Fruit fly (Drosophila melanogaster) whole organism, embryonic: ENCODE measurements around the gene CG31104.
A peak's percentile ranks its signal among the peaks of the same experiment; 100 is the strongest.

ENCODE experiments used
- Aef1 ChIP-seq: fragments of 200-800 bp; sonication (Bioruptor generic); IDR thresholded peaks from 3 replicates; pipeline ENCODE4 v1.3.6; 2022; ENCODE audit warnings: missing biosample characterization, missing genetic modification characterization
- Atf-2 ChIP-seq: fragments of 200-800 bp; sonication (Bioruptor generic); optimal IDR thresholded peaks from 2 replicates; lab custom pipeline; 2016; ENCODE audit warnings: missing biosample characterization, missing genetic modification characterization
- B-H2 ChIP-seq: fragments of 200-800 bp; sonication (Bioruptor generic); optimal IDR thresholded peaks from 2 replicates; lab custom pipeline; 2018; ENCODE audit warnings: missing biosample characterization, mild to moderate bottlenecking, missing genetic modification characterization
- CG10366 ChIP-seq: fragments of 200-800 bp; sonication (Bioruptor generic); IDR thresholded peaks from 2 replicates; pipeline ENCODE4 v1.3.6; 2022; ENCODE audit warnings: missing biosample characterization, missing genetic modification characterization
- CG10431 ChIP-seq: fragments of 200-800 bp; sonication (Bioruptor generic); optimal IDR thresholded peaks from 3 replicates; lab custom pipeline; 2018; ENCODE audit warnings: missing biosample characterization, mild to moderate bottlenecking, missing genetic modification characterization
- CG11560 ChIP-seq: fragments of 200-800 bp; sonication (Bioruptor generic); IDR thresholded peaks from 3 replicates; pipeline ENCODE4 v1.3.6; 2022; ENCODE audit warnings: missing biosample characterization, missing genetic modification characterization
- CG12299 ChIP-seq: fragments of 200-800 bp; sonication (Bioruptor generic); optimal IDR thresholded peaks from 2 replicates; lab custom pipeline; 2018; ENCODE audit warnings: missing biosample characterization, mild to moderate bottlenecking, missing genetic modification characterization
- CG12744 ChIP-seq: fragments of 200-800 bp; sonication (Bioruptor generic); optimal IDR thresholded peaks from 2 replicates; lab custom pipeline; 2016; ENCODE audit warnings: missing biosample characterization, missing genetic modification characterization
- CG13424 ChIP-seq: fragments of 200-800 bp; sonication (Bioruptor generic); optimal IDR thresholded peaks from 2 replicates; lab custom pipeline; 2019; ENCODE audit warnings: missing biosample characterization, mild to moderate bottlenecking, missing genetic modification characterization, moderate library complexity
- CG17568 ChIP-seq: fragments of 200-800 bp; sonication (Bioruptor generic); optimal IDR thresholded peaks from 2 replicates; lab custom pipeline; 2018; ENCODE audit warnings: missing biosample characterization, mild to moderate bottlenecking, missing genetic modification characterization, moderate library complexity
- CG18476 ChIP-seq: fragments of 200-800 bp; sonication (Bioruptor generic); optimal IDR thresholded peaks from 2 replicates; lab custom pipeline; 2016; ENCODE audit warnings: missing biosample characterization, mild to moderate bottlenecking, missing genetic modification characterization
- CG18599 ChIP-seq: fragments of 200-800 bp; sonication (Bioruptor generic); optimal IDR thresholded peaks from 3 replicates; lab custom pipeline; 2017; ENCODE audit warnings: missing biosample characterization, missing genetic modification characterization, mild to moderate bottlenecking, moderate library complexity, missing genetic modification reagents
- CG2116 ChIP-seq: fragments of 200-800 bp; sonication (Bioruptor generic); optimal IDR thresholded peaks from 3 replicates; lab custom pipeline; 2018; ENCODE audit warnings: missing biosample characterization, mild to moderate bottlenecking, missing genetic modification characterization
- CG31365 ChIP-seq: fragments of 200-800 bp; sonication (Bioruptor generic); optimal IDR thresholded peaks from 2 replicates; lab custom pipeline; 2018; ENCODE audit warnings: missing biosample characterization, mild to moderate bottlenecking, missing genetic modification characterization
- CG31388 ChIP-seq: fragments of 200-800 bp; sonication (Bioruptor generic); optimal IDR thresholded peaks from 2 replicates; lab custom pipeline; 2016; ENCODE audit warnings: missing biosample characterization, missing genetic modification characterization
- CG4328 ChIP-seq: fragments of 200-800 bp; sonication (Bioruptor generic); optimal IDR thresholded peaks from 3 replicates; lab custom pipeline; 2017; ENCODE audit warnings: missing biosample characterization, missing genetic modification reagents, missing genetic modification characterization
- CG4707 ChIP-seq: fragments of 200-800 bp; sonication (Bioruptor generic); optimal IDR thresholded peaks from 2 replicates; lab custom pipeline; 2018; ENCODE audit warnings: missing biosample characterization, mild to moderate bottlenecking, missing genetic modification characterization, moderate library complexity
- CG7556 ChIP-seq: fragments of 200-800 bp; sonication (Bioruptor generic); optimal IDR thresholded peaks from 2 replicates; lab custom pipeline; 2017; ENCODE audit warnings: missing biosample characterization, mild to moderate bottlenecking, missing genetic modification characterization
- CG8089 ChIP-seq: fragments of 200-800 bp; sonication (Bioruptor generic); optimal IDR thresholded peaks from 3 replicates; lab custom pipeline; 2016; ENCODE audit warnings: missing biosample characterization, missing genetic modification characterization
- CG8944 ChIP-seq: fragments of 200-800 bp; sonication (Bioruptor generic); optimal IDR thresholded peaks from 3 replicates; lab custom pipeline; 2016; ENCODE audit warnings: missing biosample characterization, missing genetic modification characterization
- CG9817 ChIP-seq: fragments of 200-800 bp; sonication (Bioruptor generic); optimal IDR thresholded peaks from 2 replicates; lab custom pipeline; 2018; ENCODE audit warnings: missing biosample characterization, mild to moderate bottlenecking, missing genetic modification characterization, moderate library complexity
- CG9932 ChIP-seq: fragments of 200-800 bp; sonication (Bioruptor generic); IDR thresholded peaks from 2 replicates; pipeline ENCODE4 v1.3.6; 2022; ENCODE audit warnings: missing biosample characterization, missing genetic modification characterization
- Deaf1 ChIP-seq: fragments of 200-800 bp; optimal IDR thresholded peaks from 3 replicates; lab custom pipeline; 2019; ENCODE audit warnings: missing biosample characterization, mild to moderate bottlenecking, missing genetic modification characterization, moderate library complexity
- Ets97D ChIP-seq: fragments of 200-800 bp; sonication (Bioruptor generic); optimal IDR thresholded peaks from 3 replicates; lab custom pipeline; 2016; ENCODE audit warnings: missing biosample characterization, missing genetic modification characterization
- Jarid2 ChIP-seq: fragments of 200-800 bp; sonication (Bioruptor generic); optimal IDR thresholded peaks from 3 replicates; lab custom pipeline; 2017; ENCODE audit warnings: mild to moderate bottlenecking, missing biosample characterization, missing genetic modification reagents, missing genetic modification characterization
- Med ChIP-seq: fragments of 200-800 bp; sonication (Bioruptor generic); peaks from one replicate; lab custom pipeline; 2016; ENCODE audit warnings: missing biosample characterization, missing genetic modification characterization, mild to moderate bottlenecking, inconsistent platforms, moderate library complexity
- Neu2 ChIP-seq: fragments of 200-800 bp; sonication (Bioruptor generic); optimal IDR thresholded peaks from 3 replicates; lab custom pipeline; 2016; ENCODE audit warnings: missing biosample characterization, missing genetic modification characterization, borderline replicate concordance
- Ptx1 ChIP-seq: fragments of 200-800 bp; sonication (Bioruptor generic); IDR thresholded peaks from 2 replicates; pipeline ENCODE4 v1.3.6; 2022; ENCODE audit warnings: missing biosample characterization, missing genetic modification characterization
- Sox102F ChIP-seq: fragments of 200-800 bp; sonication (Bioruptor generic); optimal IDR thresholded peaks from 2 replicates; lab custom pipeline; 2018; ENCODE audit warnings: missing biosample characterization, mild to moderate bottlenecking, missing genetic modification characterization, moderate library complexity
- ase ChIP-seq: fragments of 200-800 bp; sonication (Bioruptor generic); IDR thresholded peaks from 3 replicates; pipeline ENCODE4 v1.3.6; 2022; ENCODE audit warnings: missing biosample characterization, missing genetic modification characterization
- bowl ChIP-seq: fragments of 200-800 bp; sonication (Bioruptor generic); IDR thresholded peaks from 2 replicates; pipeline ENCODE4 v1.3.6; 2022; ENCODE audit warnings: missing biosample characterization, missing genetic modification characterization
- caup ChIP-seq: fragments of 200-800 bp; sonication (Bioruptor generic); optimal IDR thresholded peaks from 3 replicates; lab custom pipeline; 2017; ENCODE audit warnings: missing biosample characterization, mild to moderate bottlenecking, missing genetic modification characterization, moderate library complexity; ENCODE audit not compliant: severe bottlenecking
- chif ChIP-seq, 2 experiments: fragments of 200-800 bp; sonication (Bioruptor generic); optimal IDR thresholded peaks; 3 replicates each; lab custom pipeline; 2016; ENCODE audit warnings: missing biosample characterization in 2 of 2, missing genetic modification characterization in 2 of 2
- dmrt99B ChIP-seq: fragments of 200-800 bp; sonication (Bioruptor generic); optimal IDR thresholded peaks from 2 replicates; lab custom pipeline; 2018; ENCODE audit warnings: missing biosample characterization, mild to moderate bottlenecking, missing genetic modification characterization, moderate library complexity
- emc ChIP-seq: fragments of 200-800 bp; sonication (Bioruptor generic); optimal IDR thresholded peaks from 2 replicates; lab custom pipeline; 2016; ENCODE audit warnings: missing biosample characterization, missing genetic modification characterization
- ems ChIP-seq: fragments of 200-800 bp; sonication (Bioruptor generic); optimal IDR thresholded peaks from 3 replicates; lab custom pipeline; 2016; ENCODE audit warnings: missing biosample characterization, missing genetic modification characterization
- eyg ChIP-seq: fragments of 200-800 bp; sonication (Bioruptor generic); optimal IDR thresholded peaks from 3 replicates; lab custom pipeline; 2016; ENCODE audit warnings: missing biosample characterization, missing genetic modification characterization
- her ChIP-seq: fragments of 200-800 bp; sonication (Bioruptor generic); optimal IDR thresholded peaks from 2 replicates; lab custom pipeline; 2016; ENCODE audit warnings: missing biosample characterization, missing genetic modification characterization
- ind ChIP-seq: fragments of 200-800 bp; sonication (Bioruptor generic); optimal IDR thresholded peaks from 3 replicates; lab custom pipeline; 2016; ENCODE audit warnings: missing biosample characterization, missing genetic modification characterization
- knrl ChIP-seq: fragments of 200-800 bp; sonication (Bioruptor generic); IDR thresholded peaks from 3 replicates; pipeline ENCODE4 v1.3.6; 2022; ENCODE audit warnings: missing biosample characterization, missing genetic modification characterization; ENCODE audit not compliant: partially characterized antibody
- nom ChIP-seq: fragments of 200-800 bp; sonication (Bioruptor generic); optimal IDR thresholded peaks from 2 replicates; lab custom pipeline; 2017; ENCODE audit warnings: missing biosample characterization, missing genetic modification characterization, mild to moderate bottlenecking, moderate library complexity, missing genetic modification reagents
- oc ChIP-seq: fragments of 200-800 bp; sonication (Bioruptor generic); optimal IDR thresholded peaks from 2 replicates; lab custom pipeline; 2018; ENCODE audit warnings: missing biosample characterization, mild to moderate bottlenecking, missing genetic modification characterization, moderate library complexity
- pros ChIP-seq: fragments of 200-800 bp; sonication (Bioruptor generic); optimal IDR thresholded peaks from 3 replicates; lab custom pipeline; 2019; ENCODE audit warnings: missing biosample characterization, mild to moderate bottlenecking, missing genetic modification characterization, moderate library complexity
- pum ChIP-seq: fragments of 200-800 bp; sonication (Bioruptor generic); optimal IDR thresholded peaks from 2 replicates; lab custom pipeline; 2016; ENCODE audit warnings: missing biosample characterization, missing genetic modification characterization
- pzg ChIP-seq: fragments of 200-800 bp; sonication (Bioruptor generic); optimal IDR thresholded peaks from 3 replicates; lab custom pipeline; 2018; ENCODE audit warnings: missing biosample characterization, mild to moderate bottlenecking, missing genetic modification characterization, moderate library complexity
- sd ChIP-seq: fragments of 200-800 bp; sonication (Bioruptor generic); optimal IDR thresholded peaks from 3 replicates; lab custom pipeline; 2018; ENCODE audit warnings: missing biosample characterization, mild to moderate bottlenecking, missing genetic modification characterization, moderate library complexity
- sim ChIP-seq: fragments of 200-800 bp; sonication (Bioruptor generic); IDR thresholded peaks from 2 replicates; pipeline ENCODE4 v1.3.6; 2022; ENCODE audit warnings: missing biosample characterization, missing genetic modification characterization
- tup ChIP-seq: fragments of 200-800 bp; sonication (Bioruptor generic); optimal IDR thresholded peaks from 2 replicates; lab custom pipeline; 2016; ENCODE audit warnings: missing biosample characterization, mild to moderate bottlenecking, missing genetic modification characterization, moderate library complexity
- unc-4 ChIP-seq: fragments of 200-800 bp; sonication (Bioruptor generic); IDR thresholded peaks from 2 replicates; pipeline ENCODE4 v1.3.6; 2022; ENCODE audit warnings: missing biosample characterization, missing genetic modification characterization; ENCODE audit not compliant: partially characterized antibody
- unpg ChIP-seq: fragments of 200-800 bp; sonication (Bioruptor generic); optimal IDR thresholded peaks from 3 replicates; lab custom pipeline; 2018; ENCODE audit warnings: missing biosample characterization, mild to moderate bottlenecking, missing genetic modification characterization, moderate library complexity
- zen2 ChIP-seq: fragments of 200-800 bp; sonication (Bioruptor generic); IDR thresholded peaks from 3 replicates; pipeline ENCODE4 v1.3.6; 2022; ENCODE audit warnings: missing biosample characterization, missing genetic modification characterization; ENCODE audit not compliant: partially characterized antibody

CG31104 gene

DNA sequence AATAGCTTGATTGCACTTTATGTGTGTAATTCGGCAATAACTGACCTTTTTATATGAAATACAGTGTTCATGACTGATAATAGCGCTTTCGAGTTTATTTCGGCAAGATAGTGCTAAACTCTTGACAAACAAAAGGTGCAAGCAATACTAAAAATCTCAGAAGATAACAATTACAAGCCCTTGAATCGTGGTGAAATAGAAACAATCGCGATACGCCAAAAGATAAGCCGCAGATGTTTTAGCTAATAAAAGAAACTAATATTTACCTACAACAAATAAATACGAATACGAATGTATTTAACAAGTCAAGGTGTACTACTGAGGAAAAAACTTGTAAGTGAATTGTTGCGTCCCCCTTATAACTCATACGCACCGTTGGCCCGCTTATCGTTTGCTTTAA lies 10.0 kb upstream of the CG31104 start (continued):
- TF ChIP-seq Sox102F (GFP tag; lab: Kevin White, UChicago) (no peak), CG10431 (GFP tag; lab: Kevin White, UChicago) (no peak), pzg (GFP tag; lab: Kevin White, UChicago) (no peak), caup (peak; percentile 65), chif (GFP tag; optimal IDR thresholded peaks at IDR 0.05; lab: Kevin White, UChicago) (no peak), Atf-2 (GFP tag; lab: Kevin White, UChicago) (no peak), CG18476 (GFP tag; lab: Kevin White, UChicago) (no peak), dmrt99B (tag; lab: Kevin White, UChicago) (no peak), CG12744 (GFP tag; lab: Kevin White, UChicago) (no peak), emc (GFP tag; lab: Kevin White, UChicago) (no peak), Med (GFP tag; lab: Kevin White, UChicago) (peak; percentile 67), tup (GFP tag; lab: Kevin White, UChicago) (no peak), bowl (GFP tag; lab: Robert Waterston, UW) (no peak), CG31388 (GFP tag; lab: Kevin White, UChicago) (no peak), CG4707 (GFP tag; lab: Kevin White, UChicago) (no peak), sd (no peak), CG12299 (tag; lab: Kevin White, UChicago) (peak; percentile 36), pum (GFP tag; lab: Kevin White, UChicago) (no peak), pros (GFP tag; lab: Kevin White, UChicago) (no peak), oc (tag; lab: Kevin White, UChicago) (no peak), knrl (GFP tag; lab: Robert Waterston, UW) (no peak), sim (GFP tag; lab: Robert Waterston, UW) (no peak), CG18599 (GFP tag; lab: Kevin White, UChicago) (peak; percentile 68), zen2 (GFP tag; lab: Robert Waterston, UW) (no peak), ind (no peak), nom (GFP tag; lab: Kevin White, UChicago) (no peak), Deaf1 (tag; lab: Kevin White, UChicago) (no peak), CG9817 (peak; percentile 26), unpg (GFP tag; lab: Kevin White, UChicago) (peak; percentile 1), Neu2 (GFP tag; lab: Kevin White, UChicago) (no peak), CG8944 (GFP tag; lab: Kevin White, UChicago) (no peak), her (no peak), CG7556 (GFP tag; lab: Kevin White, UChicago) (no peak), CG17568 (GFP tag; lab: Kevin White, UChicago) (peak; percentile 58), Aef1 (GFP tag; lab: Robert Waterston, UW) (no peak), unc-4 (GFP tag; lab: Robert Waterston, UW) (no peak), CG31365 (tag; lab: Kevin White, UChicago) (peak; percentile 10), CG10366 (GFP tag; lab: Robert Waterston, UW) (no peak), Ptx1 (GFP tag; lab: Robert Waterston, UW) (no peak), CG13424 (tag; lab: Kevin White, UChicago) (peak; percentile 36), CG4328 (no peak), CG9932 (no peak), CG8089 (GFP tag; lab: Kevin White, UChicago) (no peak), Ets97D (GFP tag; lab: Kevin White, UChicago) (no peak), ase (no peak), CG2116 (GFP tag; lab: Kevin White, UChicago) (no peak), CG11560 (tag; lab: Robert Waterston, UW) (no peak), B-H2 (GFP tag; lab: Kevin White, UChicago) (peak; percentile 36), eyg (GFP tag; lab: Kevin White, UChicago) (peak; percentile 14), ems (GFP tag; lab: Kevin White, UChicago) (no peak), Jarid2 (no peak)
